Fruit fly (Drosophila melanogaster) whole organism, embryonic: ENCODE measurements around the gene CG5541.

ENCODE experiments used
- Adf1 ChIP-seq: fragments of 200-800 bp; sonication (Bioruptor generic); IDR thresholded peaks from 2 replicates; pipeline ENCODE4 v1.3.6; 2022; ENCODE audit warnings: missing biosample characterization, missing genetic modification characterization
- CG11093 ChIP-seq: fragments of 200-800 bp; sonication (Bioruptor generic); IDR thresholded peaks from 3 replicates; pipeline ENCODE4 v1.3.6; 2022; ENCODE audit warnings: missing biosample characterization, missing genetic modification characterization
- CG11398 ChIP-seq: fragments of 200-800 bp; sonication (Bioruptor generic); optimal IDR thresholded peaks from 2 replicates; lab custom pipeline; 2016; ENCODE audit warnings: missing biosample characterization, missing genetic modification characterization
- CG11456 ChIP-seq: fragments of 200-800 bp; sonication (Bioruptor generic); IDR thresholded peaks from 3 replicates; pipeline ENCODE4 v1.3.6; 2022; ENCODE audit warnings: missing biosample characterization, missing genetic modification characterization
- CG11695 ChIP-seq: fragments of 200-800 bp; sonication (Bioruptor generic); IDR thresholded peaks from 3 replicates; pipeline ENCODE4 v1.3.6; 2022; ENCODE audit warnings: missing biosample characterization, missing genetic modification characterization
- CG13123 ChIP-seq: fragments of 200-800 bp; sonication (Bioruptor generic); optimal IDR thresholded peaks from 2 replicates; lab custom pipeline; 2016; ENCODE audit warnings: missing biosample characterization, missing genetic modification characterization
- CG13775 ChIP-seq: fragments of 200-800 bp; sonication (Bioruptor generic); optimal IDR thresholded peaks from 3 replicates; lab custom pipeline; 2017; ENCODE audit warnings: missing biosample characterization, mild to moderate bottlenecking, missing genetic modification characterization
- CG14014 ChIP-seq: fragments of 200-800 bp; sonication (Bioruptor generic); IDR thresholded peaks from 2 replicates; pipeline ENCODE4 v1.3.6; 2022; ENCODE audit warnings: missing biosample characterization, missing genetic modification characterization
- CG14860 ChIP-seq: fragments of 200-800 bp; sonication (Bioruptor generic); IDR thresholded peaks from 3 replicates; pipeline ENCODE4 v1.3.6; 2022; ENCODE audit warnings: missing biosample characterization, missing genetic modification characterization; ENCODE audit not compliant: partially characterized antibody
- CG2712 ChIP-seq: fragments of 200-800 bp; optimal IDR thresholded peaks from 3 replicates; lab custom pipeline; 2019; ENCODE audit warnings: missing biosample characterization, mild to moderate bottlenecking, missing genetic modification characterization, moderate library complexity
- CG2889 ChIP-seq: fragments of 200-800 bp; sonication (Bioruptor generic); IDR thresholded peaks from 3 replicates; pipeline ENCODE4 v1.3.6; 2022; ENCODE audit warnings: missing biosample characterization, missing genetic modification characterization
- CG32532 ChIP-seq: fragments of 200-800 bp; sonication (Bioruptor generic); IDR thresholded peaks from 2 replicates; pipeline ENCODE4 v1.3.6; 2022; ENCODE audit warnings: missing biosample characterization, missing genetic modification characterization
- CG32767 ChIP-seq: fragments of 200-800 bp; sonication (Bioruptor generic); IDR thresholded peaks from 2 replicates; pipeline ENCODE4 v1.3.6; 2022; ENCODE audit warnings: missing biosample characterization, missing genetic modification characterization
- CG3281 ChIP-seq: fragments of 200-800 bp; sonication (Bioruptor generic); optimal IDR thresholded peaks from 3 replicates; lab custom pipeline; 2017; ENCODE audit warnings: missing biosample characterization, mild to moderate bottlenecking, missing genetic modification characterization
- CG4404 ChIP-seq: fragments of 200-800 bp; sonication (Bioruptor generic); IDR thresholded peaks from 2 replicates; pipeline ENCODE4 v1.3.6; 2022; ENCODE audit warnings: missing biosample characterization, missing genetic modification characterization
- CG7786 ChIP-seq: fragments of 200-800 bp; sonication (Bioruptor generic); optimal IDR thresholded peaks from 2 replicates; lab custom pipeline; 2016; ENCODE audit warnings: missing biosample characterization, missing genetic modification characterization
- CG9876 ChIP-seq: fragments of 200-800 bp; sonication (Bioruptor generic); optimal IDR thresholded peaks from 2 replicates; lab custom pipeline; 2016; ENCODE audit warnings: missing biosample characterization, missing genetic modification characterization
- Dip3 ChIP-seq: fragments of 200-800 bp; sonication (Bioruptor generic); optimal IDR thresholded peaks from 3 replicates; lab custom pipeline; 2016; ENCODE audit warnings: missing biosample characterization, missing genetic modification characterization
- Dref ChIP-seq: fragments of 200-800 bp; sonication (Bioruptor generic); IDR thresholded peaks from 2 replicates; pipeline ENCODE4 v1.3.6; 2022; ENCODE audit warnings: missing biosample characterization, missing genetic modification characterization
- HHEX ChIP-seq: fragments of 200-800 bp; sonication (Bioruptor generic); optimal IDR thresholded peaks from 3 replicates; lab custom pipeline; 2017; ENCODE audit warnings: missing biosample characterization, mild to moderate bottlenecking, missing genetic modification characterization, missing genetic modification reagents
- HmgD ChIP-seq: fragments of 200-800 bp; sonication (Bioruptor generic); optimal IDR thresholded peaks from 3 replicates; lab custom pipeline; 2016; ENCODE audit warnings: missing biosample characterization, missing genetic modification characterization
- Jarid2 ChIP-seq: fragments of 200-800 bp; sonication (Bioruptor generic); optimal IDR thresholded peaks from 3 replicates; lab custom pipeline; 2017; ENCODE audit warnings: mild to moderate bottlenecking, missing biosample characterization, missing genetic modification reagents, missing genetic modification characterization
- MBD-R2 ChIP-seq: fragments of 200-800 bp; sonication (Bioruptor generic); IDR thresholded peaks from 2 replicates; pipeline ENCODE4 v1.3.6; 2022; ENCODE audit warnings: missing biosample characterization, missing genetic modification characterization
- Meics ChIP-seq: fragments of 200-800 bp; sonication (Bioruptor generic); optimal IDR thresholded peaks from 2 replicates; lab custom pipeline; 2017; ENCODE audit warnings: missing biosample characterization, mild to moderate bottlenecking, missing genetic modification characterization
- Mes4 ChIP-seq: fragments of 200-800 bp; sonication (Bioruptor generic); optimal IDR thresholded peaks from 2 replicates; lab custom pipeline; 2016; ENCODE audit warnings: missing biosample characterization, missing genetic modification characterization
- Ravus ChIP-seq: fragments of 200-800 bp; sonication (Bioruptor generic); IDR thresholded peaks from 2 replicates; pipeline ENCODE4 v1.3.6; 2022; ENCODE audit warnings: missing biosample characterization, missing genetic modification characterization
- Xbp1 ChIP-seq: fragments of 200-800 bp; sonication (Bioruptor generic); optimal IDR thresholded peaks from 3 replicates; lab custom pipeline; 2016; ENCODE audit warnings: missing biosample characterization, mild to moderate bottlenecking, missing genetic modification characterization
- bigmax ChIP-seq: fragments of 200-800 bp; sonication (Bioruptor generic); optimal IDR thresholded peaks from 2 replicates; lab custom pipeline; 2018; ENCODE audit warnings: missing biosample characterization, mild to moderate bottlenecking, missing genetic modification characterization
- br ChIP-seq: fragments of >200 bp; optimal IDR thresholded peaks from 2 replicates; lab custom pipeline; 2017
- dan ChIP-seq: fragments of 200-800 bp; sonication (Bioruptor generic); IDR thresholded peaks from 2 replicates; pipeline ENCODE4 v1.3.6; 2022; ENCODE audit warnings: missing biosample characterization, missing genetic modification characterization
- dati ChIP-seq: fragments of 200-800 bp; sonication (Bioruptor generic); IDR thresholded peaks from 2 replicates; pipeline ENCODE4 v1.3.6; 2022; ENCODE audit warnings: missing biosample characterization, missing genetic modification characterization
- dimm ChIP-seq: fragments of 200-800 bp; sonication (Bioruptor generic); IDR thresholded peaks from 2 replicates; pipeline ENCODE4 v1.3.6; 2022; ENCODE audit warnings: missing biosample characterization, missing genetic modification characterization
- dmrt11E ChIP-seq: fragments of 200-800 bp; sonication (Bioruptor generic); optimal IDR thresholded peaks from 3 replicates; lab custom pipeline; 2018; ENCODE audit warnings: missing biosample characterization, mild to moderate bottlenecking, missing genetic modification characterization, moderate library complexity
- dpn ChIP-seq, 2 experiments: fragments of 200-800 bp; sonication (Bioruptor generic); optimal IDR thresholded peaks; 3 replicates each; lab custom pipeline; 2016; ENCODE audit warnings: missing biosample characterization in 2 of 2, missing genetic modification characterization in 2 of 2
- fd102C ChIP-seq: fragments of 200-800 bp; sonication (Bioruptor generic); optimal IDR thresholded peaks from 2 replicates; lab custom pipeline; 2018; ENCODE audit warnings: missing biosample characterization, mild to moderate bottlenecking, missing genetic modification characterization, moderate library complexity
- fru ChIP-seq: fragments of >200 bp; optimal IDR thresholded peaks from 2 replicates; lab custom pipeline; 2017
- grn ChIP-seq: fragments of 200-800 bp; sonication (Bioruptor generic); optimal IDR thresholded peaks from 3 replicates; lab custom pipeline; 2017; ENCODE audit warnings: missing biosample characterization, missing genetic modification characterization
- h ChIP-seq: fragments of >200 bp; optimal IDR thresholded peaks from 2 replicates; lab custom pipeline; 2017
- knrl ChIP-seq: fragments of 200-800 bp; sonication (Bioruptor generic); IDR thresholded peaks from 3 replicates; pipeline ENCODE4 v1.3.6; 2022; ENCODE audit warnings: missing biosample characterization, missing genetic modification characterization; ENCODE audit not compliant: partially characterized antibody
- lov ChIP-seq, 2 experiments: fragments of 200-800 bp in 1 of 2; fragments of >200 bp in 1 of 2; sonication (Bioruptor generic) in 1 of 2; IDR thresholded peaks in 1 of 2; optimal IDR thresholded peaks in 1 of 2; 2 replicates in 1 of 2; 3 replicates in 1 of 2; pipeline versions ENCODE4 v1.3.6 to Lab custom; 2017 to 2022; ENCODE audit warnings: missing biosample characterization in 1 of 2, missing genetic modification characterization in 1 of 2
- nau ChIP-seq: fragments of 200-800 bp; sonication (Bioruptor generic); optimal IDR thresholded peaks from 3 replicates; lab custom pipeline; 2017; ENCODE audit warnings: missing biosample characterization, mild to moderate bottlenecking, missing genetic modification characterization, missing genetic modification reagents
- pfk ChIP-seq: fragments of 200-800 bp; sonication (Bioruptor generic); optimal IDR thresholded peaks from 2 replicates; lab custom pipeline; 2018; ENCODE audit warnings: missing biosample characterization, mild to moderate bottlenecking, missing genetic modification characterization, moderate library complexity
- pho ChIP-seq: fragments of 200-800 bp; sonication (Bioruptor generic); optimal IDR thresholded peaks from 2 replicates; lab custom pipeline; 2016; ENCODE audit warnings: missing biosample characterization, missing genetic modification characterization
- ranshi ChIP-seq: fragments of 200-800 bp; sonication (Bioruptor generic); IDR thresholded peaks from 2 replicates; pipeline ENCODE4 v1.3.6; 2022; ENCODE audit warnings: missing biosample characterization, missing genetic modification characterization
- schlank ChIP-seq: fragments of 200-800 bp; sonication (Bioruptor generic); optimal IDR thresholded peaks from 2 replicates; lab custom pipeline; 2018; ENCODE audit warnings: missing biosample characterization, mild to moderate bottlenecking, missing genetic modification characterization
- shn ChIP-seq: fragments of 200-800 bp; sonication (Bioruptor generic); optimal IDR thresholded peaks from 3 replicates; lab custom pipeline; 2016; ENCODE audit warnings: missing biosample characterization, missing genetic modification characterization
- tgo ChIP-seq: fragments of 200-800 bp; sonication (Bioruptor generic); IDR thresholded peaks from 3 replicates; pipeline ENCODE4 v1.3.6; 2022; ENCODE audit warnings: missing biosample characterization, missing genetic modification characterization
- tin ChIP-seq: fragments of 200-800 bp; sonication (Bioruptor generic); optimal IDR thresholded peaks from 3 replicates; lab custom pipeline; 2016; ENCODE audit warnings: missing biosample characterization, missing genetic modification characterization
- unpg ChIP-seq: fragments of 200-800 bp; sonication (Bioruptor generic); optimal IDR thresholded peaks from 3 replicates; lab custom pipeline; 2018; ENCODE audit warnings: missing biosample characterization, mild to moderate bottlenecking, missing genetic modification characterization, moderate library complexity
- vnd ChIP-seq: fragments of 200-800 bp; sonication (Bioruptor generic); IDR thresholded peaks from 3 replicates; pipeline ENCODE4 v1.3.6; 2022; ENCODE audit warnings: missing biosample characterization, missing genetic modification characterization; ENCODE audit not compliant: partially characterized antibody
- wor ChIP-seq: fragments of 200-800 bp; sonication (Bioruptor generic); IDR thresholded peaks from 2 replicates; pipeline ENCODE4 v1.3.6; 2022; ENCODE audit warnings: missing biosample characterization, missing genetic modification characterization
- zf30C ChIP-seq: fragments of 200-800 bp; sonication (Bioruptor generic); optimal IDR thresholded peaks from 3 replicates; lab custom pipeline; 2018; ENCODE audit warnings: missing biosample characterization, mild to moderate bottlenecking, missing genetic modification characterization

The CG5541 gene

dm6 chrX:15063404-15064062 lies 19.6 kb downstream of the CG5541 start, which contains the start of the genes hiw and ND-B18 (continued):
- peak; percentile 33 for TF ChIP-seq Mes4 (GFP tag; lab: Kevin White, UChicago)
- no peak for TF ChIP-seq pfk
- no peak for TF ChIP-seq CG13775 (GFP tag; lab: Kevin White, UChicago)
- TF ChIP-seq CG14014 (GFP tag; lab: Robert Waterston, UW) = no peak
- no peak for TF ChIP-seq dati (GFP tag; lab: Robert Waterston, UW)
- TF ChIP-seq CG2712 = peak; percentile 28
- no peak for TF ChIP-seq grn
- no peak for TF ChIP-seq dimm (GFP tag; lab: Robert Waterston, UW)
- no peak for TF ChIP-seq CG9876 (GFP tag; lab: Kevin White, UChicago)
- no peak for TF ChIP-seq tgo (GFP tag; lab: Robert Waterston, UW)
- no peak for TF ChIP-seq h (lab: Kevin White, UChicago)
- TF ChIP-seq zf30C (GFP tag; lab: Kevin White, UChicago) = no peak
- no peak for TF ChIP-seq CG32767 (GFP tag; lab: Robert Waterston, UW)
- no peak for TF ChIP-seq fru
- TF ChIP-seq ranshi (GFP tag; lab: Robert Waterston, UW) = 0 out of 2 replicates have a peak, but pooled peaks have one; percentile 15
- no peak for TF ChIP-seq CG11093 (GFP tag; lab: Robert Waterston, UW)
- TF ChIP-seq pho (GFP tag; lab: Kevin White, UChicago) = no peak
- TF ChIP-seq HmgD (GFP tag; lab: Kevin White, UChicago) = no peak
- peak; percentile 26 to 29 for TF ChIP-seq dpn (GFP tag; optimal IDR thresholded peaks at IDR 0.05; lab: Kevin White, UChicago)
- TF ChIP-seq Xbp1 (GFP tag; lab: Kevin White, UChicago) = peak; percentile 21
- TF ChIP-seq Ravus = no peak
- TF ChIP-seq tin = no peak
- no peak for TF ChIP-seq wor (GFP tag; lab: Robert Waterston, UW)
- no peak for TF ChIP-seq br
- peak; percentile 54; the same call in 1 of the 3 replicates for TF ChIP-seq CG11456 (GFP tag; lab: Robert Waterston, UW)
- no peak for TF ChIP-seq CG13123
- TF ChIP-seq CG3281 = peak; percentile 29
- peak; percentile 18 for TF ChIP-seq CG7786
- TF ChIP-seq dmrt11E (tag; lab: Kevin White, UChicago) = no peak
- no peak for TF ChIP-seq CG14860 (GFP tag; lab: Robert Waterston, UW)
- TF ChIP-seq vnd = no peak
- no peak for TF ChIP-seq Meics (GFP tag; lab: Kevin White, UChicago)
- TF ChIP-seq Dref = peak; percentile 28; the same call in 1 of the 2 replicates
- no peak for TF ChIP-seq CG4404 (GFP tag; lab: Robert Waterston, UW)
- TF ChIP-seq dan = no peak
- TF ChIP-seq CG2889 = no peak
- no peak for TF ChIP-seq CG32532
- TF ChIP-seq CG11695 = no peak
- no peak for TF ChIP-seq bigmax
- TF ChIP-seq lov (optimal IDR thresholded peaks at IDR 0.05; lab: Kevin White, UChicago) = no peak
- no peak for TF ChIP-seq lov (GFP tag; IDR thresholded peaks at IDR 0.05; lab: Robert Waterston, UW)
- TF ChIP-seq CG11398 (GFP tag; lab: Kevin White, UChicago) = no peak
- TF ChIP-seq HHEX (GFP tag; lab: Kevin White, UChicago) = peak; percentile 17
- TF ChIP-seq nau (GFP tag; lab: Kevin White, UChicago) = no peak
- TF ChIP-seq schlank (tag; lab: Kevin White, UChicago) = no peak
- no peak for TF ChIP-seq fd102C
- TF ChIP-seq Adf1 (GFP tag; lab: Robert Waterston, UW) = no peak
- TF ChIP-seq unpg (GFP tag; lab: Kevin White, UChicago) = peak; percentile 6
- TF ChIP-seq MBD-R2 (GFP tag; lab: Robert Waterston, UW) = peak; percentile 91
- peak; percentile 20; the same call in 1 of the 3 replicates for TF ChIP-seq knrl (GFP tag; lab: Robert Waterston, UW)
- peak; percentile 4 for TF ChIP-seq shn (GFP tag; lab: Kevin White, UChicago)
- no peak for TF ChIP-seq Jarid2 (GFP tag; lab: Kevin White, UChicago)
- TF ChIP-seq Dip3 (GFP tag; lab: Kevin White, UChicago) = peak; percentile 5
